Worm (Caenorhabditis elegans): ENCODE data around the gene dct-13.

- TF ChIP-seq him-1 (tag; optimal IDR thresholded peaks at IDR 0.05): no peak
- no peak for TF ChIP-seq W03F9.2 (tag; optimal IDR thresholded peaks at IDR 0.05)
Measured at ce11 chrIV:17058036-17058435, 33.1 kb upstream of the dct-13 start, which contains the start of gene Y116A8C.44.

All from whole organism, L4/young adult.